Fruit fly (Drosophila melanogaster): Measurements from ENCODE around the gene CG32447.

- peak; percentile 82 for TF ChIP-seq toe (GFP tag; optimal IDR thresholded peaks at IDR 0.05)
- peak; percentile 62 for TF ChIP-seq kay (GFP tag; ENCODE audit: borderline replicate concordance)
Measured at dm6 chr3L:21679687-21680086, 26.5 kb downstream of the CG32447 start, which contains the start of the genes Als2 and CG11248.

Measured in whole organism, adult.